Worm (Caenorhabditis elegans): ENCODE results near the gene T23D5.3.

ce11 chrV:15732209-15732608, 1.3 kb downstream of the T23D5.3 start, which contains the start of gene str-38:
- TF ChIP-seq odd-2 (tag; optimal IDR thresholded peaks at IDR 0.05) = no peak
- no peak for TF ChIP-seq pqm-1 (tag; optimal IDR thresholded peaks at IDR 0.05)
